Fruit fly (Drosophila melanogaster): ENCODE measurements around the gene Lectin-galC1.

Lectin-galC1 gene

dm6 chr2L:19373809-19374208, 43.4 kb upstream of the Lectin-galC1 start (continued):
- peak; percentile 43 for TF ChIP-seq CG8924 (tag; optimal IDR thresholded peaks at IDR 0.05)
- TF ChIP-seq vvl (GFP tag; IDR thresholded peaks at IDR 0.05), result 0 out of 2 replicates have a peak, but pooled peaks have one; percentile 16
- TF ChIP-seq CG7963 (GFP tag; IDR thresholded peaks at IDR 0.05; ENCODE audit: partially characterized antibody), result no peak
- peak in 1 of 2 experiments; percentile 27 for TF ChIP-seq eve (GFP tag; optimal IDR thresholded peaks at IDR 0.05)
- 0 out of 2 replicates have a peak, but pooled peaks have one; percentile 17 for TF ChIP-seq ap (GFP tag; IDR thresholded peaks at IDR 0.05)
- TF ChIP-seq nerfin-1 (tag; optimal IDR thresholded peaks at IDR 0.05), result peak; percentile 44
- peak; percentile 48 for TF ChIP-seq CG13424 (tag; optimal IDR thresholded peaks at IDR 0.05)
- TF ChIP-seq tgo (GFP tag; IDR thresholded peaks at IDR 0.05), result peak; percentile 24; the same call in 1 of the 3 replicates
- TF ChIP-seq az2 (GFP tag; optimal IDR thresholded peaks at IDR 0.05), result peak; percentile 0
- TF ChIP-seq Hr51 (GFP tag; optimal IDR thresholded peaks at IDR 0.05), result peak in 1 of 2 experiments; percentile 41
- TF ChIP-seq CG2202 (tag; optimal IDR thresholded peaks at IDR 0.05), result peak; percentile 7
- TF ChIP-seq Sox102F (GFP tag; optimal IDR thresholded peaks at IDR 0.05), result peak; percentile 27
- TF ChIP-seq esg (GFP tag; conservative IDR thresholded peaks at IDR 0.05), result no peak
- peak; percentile 10 for TF ChIP-seq tap (tag; optimal IDR thresholded peaks at IDR 0.05)
- TF ChIP-seq D (optimal IDR thresholded peaks at IDR 0.05), result no peak
- peak; percentile 34 for TF ChIP-seq D (GFP tag; optimal IDR thresholded peaks at IDR 0.05)
- TF ChIP-seq sens (GFP tag), result peak; percentile 63
- peak; percentile 27 for TF ChIP-seq CG4424 (GFP tag; optimal IDR thresholded peaks at IDR 0.05)
- TF ChIP-seq CG13775 (GFP tag; optimal IDR thresholded peaks at IDR 0.05), result peak; percentile 10
- peak; percentile 52 for TF ChIP-seq CG12391 (tag; optimal IDR thresholded peaks at IDR 0.05)
- peak in 1 of 3 experiments; percentile 32 for TF ChIP-seq Stat92E (GFP tag; optimal IDR thresholded peaks at IDR 0.05)
- TF ChIP-seq lola (GFP tag; optimal IDR thresholded peaks at IDR 0.05), result peak in 1 of 3 experiments; percentile 64
- TF ChIP-seq CG17385 (GFP tag; optimal IDR thresholded peaks at IDR 0.05), result peak; percentile 8
- TF ChIP-seq CG7839 (tag; optimal IDR thresholded peaks at IDR 0.05), result peak; percentile 56
- no peak for TF ChIP-seq fu2 (GFP tag; optimal IDR thresholded peaks at IDR 0.05)
- TF ChIP-seq pfk (GFP tag; optimal IDR thresholded peaks at IDR 0.05), result no peak
- TF ChIP-seq Xbp1 (GFP tag; optimal IDR thresholded peaks at IDR 0.05), result peak; percentile 12
- TF ChIP-seq Ptx1 (GFP tag; IDR thresholded peaks at IDR 0.05), result peak; percentile 50
- TF ChIP-seq Ssrp (tag; optimal IDR thresholded peaks at IDR 0.05), result peak; percentile 47
- peak; percentile 43 for TF ChIP-seq zf30C (GFP tag; optimal IDR thresholded peaks at IDR 0.05)
- peak; percentile 65 for TF ChIP-seq CG31441 (GFP tag; IDR thresholded peaks at IDR 0.05)
- TF ChIP-seq CG6254 (GFP tag; optimal IDR thresholded peaks at IDR 0.05), result peak; percentile 10
- peak; percentile 34 for TF ChIP-seq Hmr (GFP tag; optimal IDR thresholded peaks at IDR 0.05)
- peak; percentile 42 for TF ChIP-seq lab (GFP tag; optimal IDR thresholded peaks at IDR 0.05)
- peak; percentile 59 for TF ChIP-seq CG15601 (tag; optimal IDR thresholded peaks at IDR 0.05)
- no peak for TF ChIP-seq Vsx1 (GFP tag; optimal IDR thresholded peaks at IDR 0.05)
- no peak for TF ChIP-seq Drgx (GFP tag; IDR thresholded peaks at IDR 0.05)
- TF ChIP-seq Optix (GFP tag; IDR thresholded peaks at IDR 0.05), result no peak
- peak; percentile 42; the same call in 1 of the 2 replicates for TF ChIP-seq Xrp1 (GFP tag; IDR thresholded peaks at IDR 0.05)
- no peak for TF ChIP-seq CG13296 (GFP tag; optimal IDR thresholded peaks at IDR 0.05)
- TF ChIP-seq Ets65A (GFP tag), result peak; percentile 68
- peak; percentile 35 for TF ChIP-seq D19A (tag; optimal IDR thresholded peaks at IDR 0.05)
- peak; percentile 34 for TF ChIP-seq Spps (tag; optimal IDR thresholded peaks at IDR 0.05)
- peak; percentile 43 for TF ChIP-seq CG17829 (tag; optimal IDR thresholded peaks at IDR 0.05)
- TF ChIP-seq CG10267 (tag; optimal IDR thresholded peaks at IDR 0.05), result peak; percentile 47
- peak; percentile 43 for TF ChIP-seq grau (tag; optimal IDR thresholded peaks at IDR 0.05)
- no peak for TF ChIP-seq CG11695 (GFP tag; IDR thresholded peaks at IDR 0.05)
- TF ChIP-seq Oli (tag; optimal IDR thresholded peaks at IDR 0.05), result peak; percentile 46
- 0 out of 2 replicates have a peak, but pooled peaks have one; percentile 9 for TF ChIP-seq seq (GFP tag; IDR thresholded peaks at IDR 0.05)

All from whole organism, embryonic.